Worm (Caenorhabditis elegans): ENCODE data around the gene tbx-11.

DNA sequence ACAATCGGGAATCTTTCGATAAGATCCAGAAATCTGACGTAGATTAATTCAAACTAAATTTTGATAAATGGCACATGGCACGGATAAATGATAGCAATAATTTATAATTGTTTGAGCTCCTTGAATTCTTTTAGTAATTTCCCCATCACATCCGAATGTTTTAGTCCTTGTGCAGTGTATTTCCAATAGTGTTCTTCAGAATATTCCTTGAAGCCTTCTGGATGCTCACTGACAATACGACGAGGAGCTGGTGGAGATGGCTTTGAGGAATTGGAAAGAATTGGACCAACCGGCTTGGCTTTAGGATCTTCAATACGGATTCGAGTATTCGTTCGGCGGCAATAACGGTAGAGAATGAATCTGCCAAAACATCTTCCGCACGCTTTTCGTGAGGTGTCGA is 40.3 kb downstream of the tbx-11 start:
- TF ChIP-seq W03F9.2 (tag; optimal IDR thresholded peaks at IDR 0.05) (no peak), him-1 (tag; optimal IDR thresholded peaks at IDR 0.05) (peak; percentile 24)
